Worm (Caenorhabditis elegans) whole organism, L3 larva: ENCODE measurements around the gene F56D6.8.
"Not testable (repeated sequence)": the region's sequence is repeated elsewhere in the genome, so short reads cannot be mapped to it uniquely, and the experiment has no call there.

Experiments used
- R02D3.7 ChIP-seq: fragments of 150-350 bp; optimal IDR thresholded peaks from 2 replicates; lab custom pipeline; 2014; ENCODE audit warnings: missing biosample characterization, missing genetic modification characterization
- aly-2 ChIP-seq: fragments of 150-350 bp; optimal IDR thresholded peaks from 2 replicates; lab custom pipeline; 2014; ENCODE audit warnings: missing biosample characterization, missing genetic modification characterization
- ama-1 ChIP-seq: fragments of 150-350 bp; optimal IDR thresholded peaks from 2 replicates; lab custom pipeline; 2018
- ceh-16 ChIP-seq: sonication (generic microtip); optimal IDR thresholded peaks from 2 replicates; lab custom pipeline; 2017; ENCODE audit warnings: missing biosample characterization, missing genetic modification characterization
- ceh-82 ChIP-seq: fragments of 150-350 bp; optimal IDR thresholded peaks from 2 replicates; lab custom pipeline; 2014; ENCODE audit warnings: missing biosample characterization, missing genetic modification characterization
- ceh-9 ChIP-seq: sonication (generic microtip); optimal IDR thresholded peaks from 2 replicates; lab custom pipeline; 2018; ENCODE audit warnings: missing biosample characterization, missing genetic modification characterization
- daf-12 ChIP-seq: fragments of 150-350 bp; optimal IDR thresholded peaks from 2 replicates; lab custom pipeline; 2014; ENCODE audit warnings: missing biosample characterization, missing genetic modification reagents, missing genetic modification characterization
- elt-3 ChIP-seq, 3 experiments: fragments of 150-350 bp in 1 of 3; sonication (generic microtip) in 2 of 3; optimal IDR thresholded peaks; 2 replicates in 2 of 3; 4 replicates in 1 of 3; lab custom pipeline; 2014 to 2017; ENCODE audit warnings: missing biosample characterization in 3 of 3, missing genetic modification characterization in 3 of 3
- eor-1 ChIP-seq, 2 experiments: fragments of 150-350 bp; optimal IDR thresholded peaks; 2 replicates each; lab custom pipeline; 2014 to 2018; ENCODE audit warnings: missing biosample characterization in 2 of 2, missing genetic modification characterization in 2 of 2
- fkh-2 ChIP-seq: fragments of 150-350 bp; optimal IDR thresholded peaks from 2 replicates; lab custom pipeline; 2014; ENCODE audit warnings: missing biosample characterization, missing genetic modification reagents, missing genetic modification characterization
- hmg-11 ChIP-seq: sonication (generic microtip); optimal IDR thresholded peaks from 2 replicates; lab custom pipeline; 2016; ENCODE audit warnings: missing genetic modification characterization, missing compliant biosample characterization
- jun-1 ChIP-seq: fragments of 150-350 bp; optimal IDR thresholded peaks from 2 replicates; lab custom pipeline; 2014; ENCODE audit warnings: missing biosample characterization, missing genetic modification reagents, missing genetic modification characterization
- lsy-12 ChIP-seq: sonication (generic microtip); optimal IDR thresholded peaks from 2 replicates; lab custom pipeline; 2016; ENCODE audit warnings: mild to moderate bottlenecking, missing genetic modification characterization, missing compliant biosample characterization
- mdl-1 ChIP-seq: fragments of 150-350 bp; optimal IDR thresholded peaks from 2 replicates; lab custom pipeline; 2014; ENCODE audit warnings: missing biosample characterization, missing genetic modification characterization
- nhr-11 ChIP-seq: fragments of 150-350 bp; optimal IDR thresholded peaks from 2 replicates; lab custom pipeline; 2014; ENCODE audit warnings: missing biosample characterization, missing genetic modification characterization
- nhr-23 ChIP-seq: fragments of 150-350 bp; optimal IDR thresholded peaks from 2 replicates; lab custom pipeline; 2014; ENCODE audit warnings: missing biosample characterization, missing genetic modification reagents, missing genetic modification characterization
- nhr-25 ChIP-seq: sonication (generic microtip); optimal IDR thresholded peaks from 2 replicates; lab custom pipeline; 2017; ENCODE audit warnings: missing biosample characterization, missing genetic modification characterization
- nhr-28 ChIP-seq: fragments of 150-350 bp; optimal IDR thresholded peaks from 2 replicates; lab custom pipeline; 2014; ENCODE audit warnings: missing biosample characterization, missing genetic modification characterization
- nhr-43 ChIP-seq: sonication (generic microtip); optimal IDR thresholded peaks from 2 replicates; lab custom pipeline; 2016; ENCODE audit warnings: mild to moderate bottlenecking, missing genetic modification characterization, missing compliant biosample characterization; ENCODE audit not compliant: poor library complexity, severe bottlenecking
- nhr-67 ChIP-seq: fragments of 150-350 bp; optimal IDR thresholded peaks from 2 replicates; lab custom pipeline; 2014; ENCODE audit warnings: missing biosample characterization, missing genetic modification characterization
- nhr-76 ChIP-seq: fragments of 150-350 bp; sonication (generic microtip); optimal IDR thresholded peaks from 5 replicates; lab custom pipeline; 2014; ENCODE audit warnings: missing biosample characterization, missing genetic modification characterization
- nhr-77 ChIP-seq: fragments of 150-350 bp; optimal IDR thresholded peaks from 2 replicates; lab custom pipeline; 2014; ENCODE audit warnings: missing biosample characterization, missing genetic modification characterization
- pqm-1 ChIP-seq: fragments of 150-350 bp; optimal IDR thresholded peaks from 2 replicates; lab custom pipeline; 2017; ENCODE audit warnings: missing biosample characterization, missing genetic modification characterization, inconsistent platforms
- sea-2 ChIP-seq: fragments of 150-350 bp; sonication (generic microtip); optimal IDR thresholded peaks from 4 replicates; lab custom pipeline; 2014; ENCODE audit warnings: missing biosample characterization, missing genetic modification reagents, missing genetic modification characterization
- skn-1 ChIP-seq: fragments of 150-350 bp; optimal IDR thresholded peaks from 2 replicates; lab custom pipeline; 2014; ENCODE audit warnings: missing biosample characterization, missing genetic modification characterization
- snpc-4 ChIP-seq: fragments of 150-350 bp; optimal IDR thresholded peaks from 2 replicates; lab custom pipeline; 2014; ENCODE audit warnings: missing biosample characterization, missing genetic modification characterization
- tbx-2 ChIP-seq: sonication (generic microtip); optimal IDR thresholded peaks from 2 replicates; lab custom pipeline; 2016; ENCODE audit warnings: mild to moderate bottlenecking, missing genetic modification characterization, missing compliant biosample characterization
- unc-62 ChIP-seq: fragments of 150-350 bp; sonication (generic microtip); optimal IDR thresholded peaks from 4 replicates; lab custom pipeline; 2014; ENCODE audit warnings: missing biosample characterization, missing genetic modification reagents, missing genetic modification characterization
- zag-1 ChIP-seq: fragments of 150-350 bp; optimal IDR thresholded peaks from 2 replicates; lab custom pipeline; 2014; ENCODE audit warnings: missing biosample characterization, missing genetic modification characterization
- ztf-11 ChIP-seq: fragments of 150-350 bp; optimal IDR thresholded peaks from 2 replicates; lab custom pipeline; 2014; ENCODE audit warnings: missing biosample characterization, missing genetic modification characterization
- ztf-4 ChIP-seq: fragments of 150-350 bp; optimal IDR thresholded peaks from 2 replicates; lab custom pipeline; 2014; ENCODE audit warnings: missing biosample characterization, missing genetic modification characterization

Gene F56D6.8

DNA sequence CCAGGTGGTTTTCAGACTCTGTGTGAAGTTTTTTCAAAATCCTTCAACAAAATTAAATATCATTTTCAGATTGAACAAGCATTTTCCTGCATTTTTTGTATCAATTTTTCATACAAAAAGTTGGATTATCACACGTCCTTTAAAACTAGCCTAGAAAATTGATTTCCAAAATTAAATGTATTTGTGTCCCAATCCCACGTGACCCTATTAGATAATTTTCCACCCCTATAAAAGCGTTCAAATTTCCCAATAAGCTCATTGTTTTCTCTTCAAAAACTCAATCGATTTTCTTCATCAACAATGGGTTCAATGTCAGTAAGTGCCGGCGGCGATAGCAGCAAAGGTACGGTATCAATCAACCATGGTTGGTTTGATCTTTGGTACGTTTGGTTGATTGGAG, 20.2 kb upstream of the F56D6.8 start, which contains the start of gene F56D6.19:
Gene F56D6.19 (plus strand): TSS at position 301 of the 400 bp plus-strand sequence.
- TF ChIP-seq ceh-9 (tag; lab: Kevin White, UChicago): no peak
- TF ChIP-seq unc-62 (GFP tag; lab: Kevin White, UChicago): no peak
- no peak for TF ChIP-seq snpc-4 (tag; lab: Kevin White, UChicago)
- TF ChIP-seq mdl-1 (tag; lab: Kevin White, UChicago): no peak
- TF ChIP-seq nhr-76 (tag; lab: Kevin White, UChicago): no peak
- TF ChIP-seq ztf-4 (tag; lab: Kevin White, UChicago): no peak
- no peak for TF ChIP-seq ceh-82 (tag; lab: Kevin White, UChicago)
- TF ChIP-seq ztf-11 (tag; lab: Kevin White, UChicago): no peak
- no peak for TF ChIP-seq sea-2
- TF ChIP-seq ama-1 (lab: Kevin White, UChicago): no peak
- TF ChIP-seq hmg-11 (tag; lab: Kevin White, UChicago): no peak
- TF ChIP-seq nhr-11: no peak
- TF ChIP-seq jun-1: no peak
- TF ChIP-seq nhr-43 (tag; lab: Kevin White, UChicago): no peak
- no peak for TF ChIP-seq nhr-25 (tag; lab: Kevin White, UChicago)
- TF ChIP-seq zag-1: no peak

DNA sequence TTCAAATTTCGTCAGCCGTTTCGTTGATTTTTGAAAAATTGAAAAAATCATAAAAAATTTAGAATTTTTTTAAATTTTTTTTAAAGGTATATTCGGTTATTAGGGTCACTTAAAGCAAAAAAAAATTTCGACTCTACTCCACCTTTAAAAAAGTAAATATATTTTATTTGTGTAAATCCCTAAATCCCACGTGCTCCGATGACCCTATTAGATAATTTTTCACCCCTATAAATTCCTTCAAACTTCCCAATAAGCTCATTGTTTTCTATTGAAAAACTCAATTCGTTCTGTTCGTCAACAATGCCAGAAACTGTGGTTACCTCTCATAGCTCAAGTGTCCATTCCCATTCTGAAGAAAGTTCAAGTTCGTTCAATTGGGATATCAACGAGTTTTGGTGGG, 18.4 kb upstream of the F56D6.8 start, which contains the start of gene F56D6.20:
Gene F56D6.20 (plus strand): TSS at position 301 of the 400 bp plus-strand sequence.
- no peak for TF ChIP-seq nhr-77 (tag; lab: Kevin White, UChicago)
- no peak for TF ChIP-seq snpc-4 (tag; lab: Kevin White, UChicago)
- TF ChIP-seq elt-3 (tag; optimal IDR thresholded peaks at IDR 0.05; lab: Kevin White, UChicago): no peak
- TF ChIP-seq aly-2: no peak

DNA sequence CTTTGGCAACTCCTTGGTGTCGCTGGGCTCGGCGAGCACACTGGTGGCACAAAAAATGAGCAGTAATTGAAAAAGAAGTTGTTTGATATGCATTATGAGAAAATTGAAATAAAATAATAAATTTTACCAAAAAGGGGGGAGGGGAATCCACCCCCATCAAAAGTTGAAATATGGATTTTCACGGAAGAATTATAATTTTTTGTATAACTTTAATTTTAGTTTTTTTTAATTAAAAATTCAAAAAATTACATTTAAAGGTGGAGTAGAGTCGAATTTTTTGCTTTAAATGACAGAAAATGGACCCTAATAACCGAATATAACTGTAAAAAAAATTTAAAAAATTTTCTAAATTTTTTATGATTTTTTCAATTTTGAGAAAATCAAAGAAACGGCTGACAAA, 17.6 kb upstream of the F56D6.8 start, which contains the start of gene F56D6.18:
Gene F56D6.18 (minus strand): TSS at position 101 of the 400 bp plus-strand sequence.
- not testable (repeated sequence) for TF ChIP-seq aly-2; nhr-28 (tag; lab: Kevin White, UChicago); ceh-9 (tag; lab: Kevin White, UChicago)
- TF ChIP-seq, all 47 proteins: peak for 0; not testable (repeated sequence) for 47

- TF ChIP-seq unc-62 (GFP tag; lab: Kevin White, UChicago) (no peak), nhr-11 (no peak), nhr-23 (tag; lab: Kevin White, UChicago) (no peak), nhr-43 (tag; lab: Kevin White, UChicago) (no peak), daf-12 (tag; lab: Kevin White, UChicago) (no peak), jun-1 (no peak), nhr-25 (tag; lab: Kevin White, UChicago) (no peak)
Observed at ce11 chrIV:3909114-3909513, 14.9 kb upstream of the F56D6.8 start, which contains the start of gene F56D6.13. TSS of gene F56D6.13 (plus strand) at chrIV:3909414.

DNA sequence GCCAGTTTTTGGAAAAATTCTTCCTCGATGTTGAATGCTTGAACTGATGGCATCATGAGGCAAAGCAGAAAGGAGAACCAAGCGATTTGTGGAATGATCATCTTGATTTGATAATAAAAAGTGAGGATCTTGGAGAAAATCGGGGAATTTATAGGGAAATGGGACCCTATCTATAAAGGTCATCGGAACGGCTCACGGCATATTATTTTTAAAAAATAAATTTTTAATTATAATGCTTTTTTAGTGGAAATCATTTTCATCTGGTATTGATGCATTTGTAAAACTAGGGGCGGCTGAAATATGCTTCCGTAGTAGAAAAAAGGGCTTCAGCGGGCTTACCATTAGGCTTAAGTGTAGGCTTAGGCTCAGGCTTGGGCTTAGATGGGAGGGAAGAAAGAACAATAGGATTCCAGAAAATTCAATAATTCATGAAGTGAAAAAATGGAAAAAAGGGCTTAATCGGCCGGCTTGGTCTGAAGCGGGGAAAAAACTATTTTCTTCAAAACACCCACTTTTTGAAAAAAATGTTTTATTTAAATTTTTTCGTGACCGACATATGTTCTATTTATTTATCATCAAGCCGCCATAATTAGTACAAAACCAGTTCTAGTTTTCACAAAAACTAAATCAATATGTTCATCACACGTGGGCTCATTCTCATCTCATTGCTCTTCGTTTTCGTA, 13.4 kb upstream of the F56D6.8 start, which contains the start of the genes F56D6.22 and F56D6.12:
Gene F56D6.22 (minus strand): TSS at position 101 of the 683 bp plus-strand sequence.
Gene F56D6.12 (plus strand): TSS at position 633 of the 683 bp plus-strand sequence.
- no peak for TF ChIP-seq fkh-2

DNA sequence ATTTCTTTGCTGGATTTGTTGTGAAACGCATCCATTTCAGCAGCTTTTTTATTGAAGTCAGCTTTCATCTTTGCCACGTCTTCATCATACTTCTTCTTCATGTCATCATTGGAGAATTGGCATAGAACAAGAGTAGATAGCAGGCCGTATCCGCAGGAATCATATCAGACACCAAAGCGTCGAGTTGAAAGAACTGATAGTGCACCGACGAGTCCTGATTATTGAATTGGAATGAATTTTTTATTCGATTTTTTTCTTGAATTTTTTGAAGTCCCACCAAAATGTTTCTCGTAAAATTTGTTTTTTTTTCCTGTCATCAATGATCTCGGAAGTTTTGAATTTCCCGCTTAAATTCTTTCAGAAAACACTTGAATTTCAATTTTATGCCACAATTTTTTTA, 12.2 kb upstream of the F56D6.8 start, which contains the start of gene F56D6.11:
Gene F56D6.11 (minus strand): TSS at position 101 of the 400 bp plus-strand sequence.
- TF ChIP-seq tbx-2 (tag; lab: Kevin White, UChicago) (no peak), ceh-16 (tag; lab: Kevin White, UChicago) (no peak), nhr-23 (tag; lab: Kevin White, UChicago) (no peak), skn-1 (tag; lab: Kevin White, UChicago) (no peak), pqm-1 (tag; lab: Kevin White, UChicago) (no peak), fkh-2 (no peak), eor-1 (tag; optimal IDR thresholded peaks at IDR 0.05; lab: Kevin White, UChicago) (no peak), zag-1 (no peak), nhr-11 (no peak), R02D3.7 (tag; lab: Kevin White, UChicago) (no peak), unc-62 (GFP tag; lab: Kevin White, UChicago) (no peak), nhr-77 (tag; lab: Kevin White, UChicago) (no peak), lsy-12 (tag; lab: Kevin White, UChicago) (no peak), nhr-67 (tag; lab: Kevin White, UChicago) (no peak), nhr-28 (tag; lab: Kevin White, UChicago) (no peak), sea-2 (no peak)
